Fruit fly (Drosophila melanogaster) whole organism, embryonic: ENCODE results near the gene CG9855.

Experiments used
- B-H2 ChIP-seq: fragments of 200-800 bp; sonication (Bioruptor generic); optimal IDR thresholded peaks from 2 replicates; lab custom pipeline; 2018; ENCODE audit warnings: missing biosample characterization, mild to moderate bottlenecking, missing genetic modification characterization
- CG15011 ChIP-seq: fragments of 200-800 bp; sonication (Bioruptor generic); optimal IDR thresholded peaks from 3 replicates; lab custom pipeline; 2018; ENCODE audit warnings: missing biosample characterization, mild to moderate bottlenecking, missing genetic modification characterization
- CG17361 ChIP-seq: fragments of 200-800 bp; sonication (Bioruptor generic); IDR thresholded peaks from 3 replicates; pipeline ENCODE4 v1.3.6; 2022; ENCODE audit warnings: missing biosample characterization, missing genetic modification characterization
- CG2712 ChIP-seq: fragments of 200-800 bp; optimal IDR thresholded peaks from 3 replicates; lab custom pipeline; 2019; ENCODE audit warnings: missing biosample characterization, mild to moderate bottlenecking, missing genetic modification characterization, moderate library complexity
- CG34422 ChIP-seq: fragments of 200-800 bp; sonication (Bioruptor generic); IDR thresholded peaks from 3 replicates; pipeline ENCODE4 v1.3.6; 2022; ENCODE audit warnings: missing biosample characterization, missing genetic modification characterization
- Optix ChIP-seq: fragments of 200-800 bp; sonication (Bioruptor generic); IDR thresholded peaks from 3 replicates; pipeline ENCODE4 v1.3.6; 2022; ENCODE audit warnings: missing biosample characterization, missing genetic modification characterization
- peb ChIP-seq: fragments of 200-800 bp; sonication (Bioruptor generic); IDR thresholded peaks from 2 replicates; pipeline ENCODE4 v1.3.6; 2022; ENCODE audit warnings: missing biosample characterization, missing genetic modification characterization

- no peak for TF ChIP-seq CG34422 (GFP tag; lab: Robert Waterston, UW)
- TF ChIP-seq Optix (GFP tag; lab: Robert Waterston, UW), result no peak
- TF ChIP-seq CG17361, result no peak; the same call in 1 of the 3 replicates
- no peak for TF ChIP-seq peb (GFP tag; lab: Robert Waterston, UW)
- no peak for TF ChIP-seq CG15011 (GFP tag; lab: Kevin White, UChicago)
- peak; percentile 56 for TF ChIP-seq CG2712 (tag; lab: Kevin White, UChicago)
- TF ChIP-seq B-H2 (GFP tag; lab: Kevin White, UChicago), result peak; percentile 60
Measured at dm6 chr3R:4387490-4387889, 10.2 kb downstream of the CG9855 start, which contains the start of gene tub.
